Fruit fly (Drosophila melanogaster) whole organism, wandering third instar larva: ENCODE results near the gene c12.1.

Source experiments
- Abd-B ChIP-seq: fragments of >200 bp; optimal IDR thresholded peaks from 2 replicates; lab custom pipeline; 2017; ENCODE audit warnings: missing biosample characterization, missing genetic modification characterization
- CG9705 ChIP-seq: fragments of 200-800 bp; sonication (Bioruptor generic); optimal IDR thresholded peaks from 2 replicates; lab custom pipeline; 2018; ENCODE audit warnings: missing biosample characterization, mild to moderate bottlenecking, missing genetic modification characterization
- CrebA ChIP-seq: fragments of 200-800 bp; sonication (Bioruptor generic); optimal IDR thresholded peaks from 2 replicates; lab custom pipeline; 2016; ENCODE audit warnings: missing biosample characterization, mild to moderate bottlenecking, missing genetic modification characterization, borderline replicate concordance
- Dfd ChIP-seq: fragments of >200 bp; optimal IDR thresholded peaks from 2 replicates; lab custom pipeline; 2017; ENCODE audit warnings: missing biosample characterization, missing genetic modification characterization
- Dif ChIP-seq: fragments of 200-275, 200-300 bp; sonication (Bioruptor generic); optimal IDR thresholded peaks from 2 replicates; lab custom pipeline; 2018; ENCODE audit warnings: missing biosample characterization, missing genetic modification characterization; ENCODE audit not compliant: partially characterized antibody
- GATAd ChIP-seq: sonication (Bioruptor generic); optimal IDR thresholded peaks from 2 replicates; lab custom pipeline; 2016; ENCODE audit warnings: missing biosample characterization, missing genetic modification characterization
- HLH106 ChIP-seq: fragments of 200-800 bp; optimal IDR thresholded peaks from 3 replicates; lab custom pipeline; 2019; ENCODE audit warnings: missing biosample characterization, mild to moderate bottlenecking, missing genetic modification characterization, moderate library complexity
- Hnf4 ChIP-seq: fragments of 200-800 bp; sonication (Bioruptor generic); optimal IDR thresholded peaks from 2 replicates; lab custom pipeline; 2016; ENCODE audit warnings: missing biosample characterization, mild to moderate bottlenecking, missing genetic modification characterization
- Hr83 ChIP-seq: fragments of 200-300 bp; sonication (Bioruptor generic); optimal IDR thresholded peaks from 2 replicates; lab custom pipeline; 2016; ENCODE audit warnings: missing biosample characterization, mild to moderate bottlenecking, missing genetic modification characterization, moderate library complexity; ENCODE audit not compliant: poor library complexity, severe bottlenecking
- Mio ChIP-seq: sonication (Bioruptor generic); optimal IDR thresholded peaks from 2 replicates; lab custom pipeline; 2016; ENCODE audit warnings: missing biosample characterization, missing genetic modification characterization
- Myc ChIP-seq: fragments of >200 bp; optimal IDR thresholded peaks from 2 replicates; lab custom pipeline; 2017
- N ChIP-seq: fragments of >200 bp; optimal IDR thresholded peaks from 2 replicates; lab custom pipeline; 2018; ENCODE audit warnings: missing biosample characterization, missing external identifiers, missing genetic modification characterization
- OdsH ChIP-seq: fragments of 200-800 bp; sonication (Bioruptor generic); optimal IDR thresholded peaks from 2 replicates; lab custom pipeline; 2016; ENCODE audit warnings: missing biosample characterization, mild to moderate bottlenecking, missing genetic modification characterization
- Rel ChIP-seq, 2 experiments: fragments of 200-800 bp; sonication (Bioruptor generic) in 1 of 2; optimal IDR thresholded peaks; 2 replicates in 1 of 2; 3 replicates in 1 of 2; lab custom pipeline; 2016 to 2019; ENCODE audit warnings: mild to moderate bottlenecking in 2 of 2, missing biosample characterization in 2 of 2, missing genetic modification characterization in 2 of 2, moderate library complexity in 1 of 2
- Sp1 ChIP-seq: fragments of 200-800 bp; sonication (Bioruptor generic); optimal IDR thresholded peaks from 3 replicates; lab custom pipeline; 2019; ENCODE audit warnings: missing biosample characterization, mild to moderate bottlenecking, missing genetic modification characterization, moderate library complexity
- Vsx2 ChIP-seq: fragments of 200-300, 225-300 bp; sonication (Bioruptor generic); optimal IDR thresholded peaks from 2 replicates; lab custom pipeline; 2018; ENCODE audit warnings: missing biosample characterization, missing genetic modification characterization; ENCODE audit not compliant: partially characterized antibody
- br ChIP-seq: fragments of 200-800 bp; sonication (Bioruptor generic); optimal IDR thresholded peaks from 2 replicates; lab custom pipeline; 2016; ENCODE audit warnings: missing biosample characterization, missing genetic modification characterization
- brk ChIP-seq: fragments of 200-800 bp; sonication (Bioruptor generic); optimal IDR thresholded peaks from 2 replicates; lab custom pipeline; 2016; ENCODE audit warnings: missing biosample characterization, mild to moderate bottlenecking, missing genetic modification characterization
- dl ChIP-seq, 2 experiments: fragments of 175-275, 200-275 bp in 1 of 2; fragments of 200-275 bp in 1 of 2; sonication (Bioruptor generic); optimal IDR thresholded peaks; lab custom pipeline; 2018; ENCODE audit warnings: mild to moderate bottlenecking in 2 of 2, missing biosample characterization in 2 of 2, missing genetic modification characterization in 2 of 2, moderate library complexity in 2 of 2; ENCODE audit not compliant: partially characterized antibody in 2 of 2, insufficient read depth in 1 of 2
- dmrt93B ChIP-seq: fragments of 200-800 bp; sonication (Bioruptor generic); optimal IDR thresholded peaks from 2 replicates; lab custom pipeline; 2018; ENCODE audit warnings: missing biosample characterization, mild to moderate bottlenecking, missing genetic modification characterization
- dsf ChIP-seq: sonication (Bioruptor generic); optimal IDR thresholded peaks from 2 replicates; lab custom pipeline; 2016; ENCODE audit warnings: missing biosample characterization, missing genetic modification characterization, borderline replicate concordance
- ey ChIP-seq: fragments of 200-800 bp; sonication (Bioruptor generic); optimal IDR thresholded peaks from 2 replicates; lab custom pipeline; 2016; ENCODE audit warnings: missing biosample characterization, missing genetic modification characterization
- foxo ChIP-seq, 2 experiments: fragments of 200-800 bp; sonication (Bioruptor generic); optimal IDR thresholded peaks; 2 replicates in 1 of 2; 3 replicates in 1 of 2; lab custom pipeline; 2016 to 2017; ENCODE audit warnings: missing biosample characterization in 2 of 2, missing genetic modification characterization in 2 of 2
- fru ChIP-seq: fragments of 200-800 bp; sonication (Bioruptor generic); optimal IDR thresholded peaks from 3 replicates; lab custom pipeline; 2016; ENCODE audit warnings: missing biosample characterization, mild to moderate bottlenecking, missing genetic modification characterization
- h ChIP-seq: fragments of 200-800 bp; sonication (Bioruptor generic); optimal IDR thresholded peaks from 3 replicates; lab custom pipeline; 2016; ENCODE audit warnings: missing biosample characterization, mild to moderate bottlenecking, missing genetic modification characterization
- jim ChIP-seq: fragments of 175-275, 200-325 bp; sonication (Bioruptor generic); optimal IDR thresholded peaks from 2 replicates; lab custom pipeline; 2016; ENCODE audit warnings: missing biosample characterization, mild to moderate bottlenecking, missing genetic modification characterization
- lola ChIP-seq: fragments of >200 bp; optimal IDR thresholded peaks from 2 replicates; lab custom pipeline; 2017; ENCODE audit warnings: missing biosample characterization, missing genetic modification characterization
- pan ChIP-seq: fragments of >200 bp; optimal IDR thresholded peaks from 2 replicates; lab custom pipeline; 2017
- psq ChIP-seq: fragments of 200-800 bp; sonication (Bioruptor generic); optimal IDR thresholded peaks from 3 replicates; lab custom pipeline; 2017; ENCODE audit warnings: missing biosample characterization, mild to moderate bottlenecking, missing genetic modification characterization, moderate library complexity
- rgr ChIP-seq: fragments of 200-800 bp; sonication (Bioruptor generic); optimal IDR thresholded peaks from 3 replicates; lab custom pipeline; 2016; ENCODE audit warnings: missing biosample characterization, mild to moderate bottlenecking, missing genetic modification characterization
- sage ChIP-seq: fragments of 200-800 bp; sonication (Bioruptor generic); optimal IDR thresholded peaks from 2 replicates; lab custom pipeline; 2016; ENCODE audit warnings: missing biosample characterization, mild to moderate bottlenecking, missing genetic modification characterization
- sv ChIP-seq: fragments of 200-800 bp; sonication (Bioruptor generic); optimal IDR thresholded peaks from 3 replicates; lab custom pipeline; 2016; ENCODE audit warnings: missing biosample characterization, missing genetic modification characterization
- tai ChIP-seq: sonication (Bioruptor generic); optimal IDR thresholded peaks from 2 replicates; lab custom pipeline; 2016; ENCODE audit warnings: missing biosample characterization, missing genetic modification characterization
- usp ChIP-seq: fragments of >200 bp; optimal IDR thresholded peaks from 2 replicates; lab custom pipeline; 2017; ENCODE audit warnings: missing biosample characterization, missing genetic modification characterization

The c12.1 gene

dm6 chrX:9355193-9355995 lies 36.4 kb upstream of the c12.1 start:
- TF ChIP-seq Myc (lab: Kevin White, UChicago), result no peak
- TF ChIP-seq usp (GFP tag; lab: Kevin White, UChicago), result no peak
- no peak for TF ChIP-seq Vsx2 (GFP tag; lab: Kevin White, UChicago)
- TF ChIP-seq ey, result no peak
- TF ChIP-seq Sp1 (GFP tag; lab: Kevin White, UChicago), result no peak
- TF ChIP-seq CG9705, result no peak
- no peak for TF ChIP-seq dsf (GFP tag; lab: Kevin White, UChicago)
- no peak for TF ChIP-seq Dfd (GFP tag; lab: Kevin White, UChicago)
- peak; percentile 60 for TF ChIP-seq rgr (GFP tag; lab: Kevin White, UChicago)
- no peak for TF ChIP-seq OdsH (GFP tag; lab: Kevin White, UChicago)
- no peak for TF ChIP-seq sage (GFP tag; lab: Kevin White, UChicago)
- TF ChIP-seq N, result no peak
- no peak for TF ChIP-seq lola (GFP tag; lab: Kevin White, UChicago)
- peak; percentile 91 for TF ChIP-seq psq (GFP tag; lab: Kevin White, UChicago)
- TF ChIP-seq Hr83 (GFP tag; lab: Kevin White, UChicago), result no peak
- TF ChIP-seq HLH106 (tag; lab: Kevin White, UChicago), result no peak
- no peak for TF ChIP-seq pan
- no peak for TF ChIP-seq tai
- TF ChIP-seq brk, result peak; percentile 60
- TF ChIP-seq Abd-B, result no peak
- no peak for TF ChIP-seq dl (GFP tag; optimal IDR thresholded peaks at IDR 0.05; lab: Kevin White, UChicago; ENCODE audit: insufficient read depth in 1 of 2, partially characterized antibody in 2 of 2)
- TF ChIP-seq dmrt93B (GFP tag; lab: Kevin White, UChicago), result no peak
- peak in 1 of 2 experiments; percentile 28 for TF ChIP-seq foxo (GFP tag; optimal IDR thresholded peaks at IDR 0.05; lab: Kevin White, UChicago)
- no peak for TF ChIP-seq CrebA (GFP tag; lab: Kevin White, UChicago)
- TF ChIP-seq Hnf4 (GFP tag; lab: Kevin White, UChicago), result peak; percentile 43

dm6 chrX:9354773-9355172 lies 35.8 kb upstream of the c12.1 start:
- no peak for TF ChIP-seq usp (GFP tag; lab: Kevin White, UChicago)
- TF ChIP-seq Dfd (GFP tag; lab: Kevin White, UChicago), result no peak
- no peak for TF ChIP-seq Dif (GFP tag; lab: Kevin White, UChicago)
- no peak for TF ChIP-seq jim (GFP tag; lab: Kevin White, UChicago)
- TF ChIP-seq Hnf4 (GFP tag; lab: Kevin White, UChicago), result no peak
- no peak for TF ChIP-seq Vsx2 (GFP tag; lab: Kevin White, UChicago)
- TF ChIP-seq Rel (GFP tag; optimal IDR thresholded peaks at IDR 0.05; lab: Kevin White, UChicago), result no peak
- TF ChIP-seq Rel (tag; optimal IDR thresholded peaks at IDR 0.05; lab: Kevin White, UChicago), result no peak
- TF ChIP-seq pan, result no peak
- TF ChIP-seq fru (GFP tag; lab: Kevin White, UChicago), result no peak
- no peak for TF ChIP-seq Sp1 (GFP tag; lab: Kevin White, UChicago)
- TF ChIP-seq HLH106 (tag; lab: Kevin White, UChicago), result no peak
- TF ChIP-seq dsf (GFP tag; lab: Kevin White, UChicago), result no peak

- TF ChIP-seq rgr (GFP tag; lab: Kevin White, UChicago) (peak; percentile 78), Mio (GFP tag; lab: Kevin White, UChicago) (no peak), Rel (GFP tag; optimal IDR thresholded peaks at IDR 0.05; lab: Kevin White, UChicago) (no peak), Rel (tag; optimal IDR thresholded peaks at IDR 0.05; lab: Kevin White, UChicago) (no peak), br (GFP tag; lab: Kevin White, UChicago) (peak; percentile 5), psq (GFP tag; lab: Kevin White, UChicago) (peak; percentile 45), CG9705 (no peak), GATAd (GFP tag; lab: Kevin White, UChicago) (no peak), fru (GFP tag; lab: Kevin White, UChicago) (peak; percentile 38), sv (peak; percentile 77), Hnf4 (GFP tag; lab: Kevin White, UChicago) (peak; percentile 63), foxo (GFP tag; optimal IDR thresholded peaks at IDR 0.05; lab: Kevin White, UChicago) (peak in 1 of 2 experiments; percentile 67), dmrt93B (GFP tag; lab: Kevin White, UChicago) (peak; percentile 46), HLH106 (tag; lab: Kevin White, UChicago) (peak; percentile 68), sage (GFP tag; lab: Kevin White, UChicago) (peak; percentile 28), h (peak; percentile 67), Abd-B (no peak), brk (peak; percentile 46), Sp1 (GFP tag; lab: Kevin White, UChicago) (peak; percentile 56), ey (peak; percentile 39), OdsH (GFP tag; lab: Kevin White, UChicago) (peak; percentile 48)
Measured at dm6 chrX:9352112-9353096, 33.4 kb upstream of the c12.1 start.
